Fruit fly (Drosophila melanogaster): ENCODE measurements around the gene Aplip1.

Gene Aplip1

dm6 chr3L:1232582-1232981 lies 36.5 kb downstream of the Aplip1 start, which contains the start of gene CG33965:
TSS of gene CG33965 (plus strand) at chr3L:1232882.
- TF ChIP-seq exex (tag; optimal IDR thresholded peaks at IDR 0.05) (peak; percentile 65), CG32767 (GFP tag; IDR thresholded peaks at IDR 0.05) (no peak)

- TF ChIP-seq HmgZ (tag; optimal IDR thresholded peaks at IDR 0.05) (peak; percentile 22), en (GFP tag; optimal IDR thresholded peaks at IDR 0.05) (no peak), CG17612 (GFP tag; IDR thresholded peaks at IDR 0.05) (no peak), Deaf1 (tag; optimal IDR thresholded peaks at IDR 0.05) (peak; percentile 2), gcm (GFP tag; optimal IDR thresholded peaks at IDR 0.05) (no peak), exex (tag; optimal IDR thresholded peaks at IDR 0.05) (peak; percentile 43), CG11398 (GFP tag; optimal IDR thresholded peaks at IDR 0.05) (no peak), Fer2 (tag; optimal IDR thresholded peaks at IDR 0.05) (no peak), ab (GFP tag; optimal IDR thresholded peaks at IDR 0.05) (no peak), insv (GFP tag; optimal IDR thresholded peaks at IDR 0.05) (no peak), sug (tag; optimal IDR thresholded peaks at IDR 0.05) (peak; percentile 36), pho (GFP tag; optimal IDR thresholded peaks at IDR 0.05) (no peak), CG1603 (tag; optimal IDR thresholded peaks at IDR 0.05) (no peak), CG12236 (GFP tag; optimal IDR thresholded peaks at IDR 0.05) (no peak), crc (GFP tag; optimal IDR thresholded peaks at IDR 0.05) (no peak), Abd-B (GFP tag; optimal IDR thresholded peaks at IDR 0.05) (no peak), CG12155 (GFP tag; optimal IDR thresholded peaks at IDR 0.05) (no peak)
These were observed 37.7 kb downstream of the Aplip1 start, which contains the start of gene CG33966 for dm6 chr3L:1233830-1234229. TSS of gene CG33966 (plus strand) at chr3L:1234130.

dm6 chr3L:1235426-1235825 lies 39.3 kb downstream of the Aplip1 start, which contains the start of gene galene:
TSS of gene galene (plus strand) at chr3L:1235726.
- TF ChIP-seq sug (tag; optimal IDR thresholded peaks at IDR 0.05) (peak; percentile 65), lmd (GFP tag; IDR thresholded peaks at IDR 0.05) (no peak), kah (GFP tag; optimal IDR thresholded peaks at IDR 0.05) (peak; percentile 8), Kr (GFP tag; optimal IDR thresholded peaks at IDR 0.05) (no peak), CG32532 (GFP tag; IDR thresholded peaks at IDR 0.05) (no peak), CG13894 (tag; optimal IDR thresholded peaks at IDR 0.05) (no peak), CG14710 (tag; optimal IDR thresholded peaks at IDR 0.05) (no peak), gem (tag; optimal IDR thresholded peaks at IDR 0.05) (no peak), vfl (GFP tag; optimal IDR thresholded peaks at IDR 0.05) (no peak), ara (GFP tag; IDR thresholded peaks at IDR 0.05) (no peak), esg (GFP tag; conservative IDR thresholded peaks at IDR 0.05) (no peak), CG8944 (GFP tag; optimal IDR thresholded peaks at IDR 0.05) (no peak), cg (GFP tag; optimal IDR thresholded peaks at IDR 0.05) (no peak), BEAF-32 (GFP tag; optimal IDR thresholded peaks at IDR 0.05) (no peak), CG6854 (GFP tag; optimal IDR thresholded peaks at IDR 0.05) (no peak), CG9876 (GFP tag; optimal IDR thresholded peaks at IDR 0.05) (no peak), Gug (GFP tag; IDR thresholded peaks at IDR 0.05) (no peak), Atf-2 (GFP tag; optimal IDR thresholded peaks at IDR 0.05) (no peak), Sox100B (GFP tag; optimal IDR thresholded peaks at IDR 0.05) (no peak), Rx (GFP tag; IDR thresholded peaks at IDR 0.05) (no peak), CG10543 (GFP tag; optimal IDR thresholded peaks at IDR 0.05) (peak; percentile 8), crol (GFP tag; IDR thresholded peaks at IDR 0.05) (no peak), vnd (GFP tag; IDR thresholded peaks at IDR 0.05; ENCODE audit: partially characterized antibody) (no peak), Bteb2 (GFP tag; optimal IDR thresholded peaks at IDR 0.05) (no peak), CG11560 (tag; IDR thresholded peaks at IDR 0.05) (no peak), corto (GFP tag; optimal IDR thresholded peaks at IDR 0.05) (no peak), aop (GFP tag; IDR thresholded peaks at IDR 0.05) (peak; percentile 16; the same call in 1 of the 2 replicates), CG8290 (GFP tag; optimal IDR thresholded peaks at IDR 0.05) (no peak), CG8290 (tag; optimal IDR thresholded peaks at IDR 0.05) (no peak), da (GFP tag; optimal IDR thresholded peaks at IDR 0.05) (no peak), CG10462 (GFP tag; optimal IDR thresholded peaks at IDR 0.05) (no peak), Antp (GFP tag; optimal IDR thresholded peaks at IDR 0.05) (no peak), sd (tag; optimal IDR thresholded peaks at IDR 0.05) (no peak)

Data from whole organism, embryonic.